Fruit fly (Drosophila melanogaster): Measurements from ENCODE around the gene CG14441.
A peak's percentile ranks its signal among the peaks of the same experiment; 100 is the strongest.

The CG14441 gene

DNA sequence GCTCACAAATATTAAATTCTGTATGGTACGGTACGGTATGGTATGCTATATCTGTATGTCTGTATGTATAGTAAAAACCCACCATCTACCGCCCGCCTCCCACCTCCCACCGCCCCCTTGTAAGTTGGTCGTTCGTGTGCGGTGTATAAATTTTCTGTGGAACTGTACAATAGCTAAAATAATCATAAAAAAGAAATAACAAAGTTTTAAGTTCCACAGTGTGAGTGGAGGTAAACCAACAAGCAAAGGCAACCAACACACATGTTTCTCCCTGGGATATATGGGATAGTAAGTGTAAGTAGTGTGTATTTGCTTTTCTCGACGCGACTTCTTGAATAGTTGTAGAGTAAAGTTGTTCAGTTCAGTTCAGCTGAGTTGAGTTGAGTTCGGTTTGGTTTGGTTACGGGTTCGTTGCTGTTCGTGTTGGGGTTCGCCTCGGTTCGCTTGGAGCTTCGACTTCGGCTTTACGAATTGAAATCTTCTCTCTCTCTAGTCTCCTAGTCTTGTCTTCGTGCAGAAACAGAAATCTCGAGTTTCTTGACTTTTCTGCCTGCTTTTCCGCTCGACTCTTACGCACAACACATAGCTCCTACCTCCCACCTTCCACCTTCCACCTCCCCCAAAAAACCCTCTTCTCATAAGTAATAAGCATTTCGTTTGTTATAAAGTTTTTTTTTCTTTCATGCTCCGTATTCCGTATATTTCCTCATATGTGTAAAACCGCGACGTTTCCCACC is 7.4 kb downstream of the CG14441 start (continued):
- TF ChIP-seq Kr (GFP tag; optimal IDR thresholded peaks at IDR 0.05) (no peak), vfl (GFP tag; optimal IDR thresholded peaks at IDR 0.05) (no peak), CG18262 (tag; optimal IDR thresholded peaks at IDR 0.05) (no peak), lab (GFP tag; optimal IDR thresholded peaks at IDR 0.05) (peak; percentile 49), lbe (GFP tag; optimal IDR thresholded peaks at IDR 0.05) (no peak), CG10267 (tag; optimal IDR thresholded peaks at IDR 0.05) (no peak), Hey (tag; optimal IDR thresholded peaks at IDR 0.05) (no peak), CG12391 (tag; optimal IDR thresholded peaks at IDR 0.05) (no peak), fru (optimal IDR thresholded peaks at IDR 0.05) (no peak), CG13296 (GFP tag; optimal IDR thresholded peaks at IDR 0.05) (no peak), zen2 (GFP tag; IDR thresholded peaks at IDR 0.05; ENCODE audit: partially characterized antibody) (no peak), CG5953 (GFP tag; IDR thresholded peaks at IDR 0.05) (no peak), CG8765 (GFP tag; IDR thresholded peaks at IDR 0.05) (no peak), Fer1 (GFP tag; optimal IDR thresholded peaks at IDR 0.05) (peak; percentile 31), CHES-1-like (GFP tag; optimal IDR thresholded peaks at IDR 0.05) (no peak), CG2199 (GFP tag; IDR thresholded peaks at IDR 0.05) (peak; percentile 44; the same call in 1 of the 3 replicates), crol (GFP tag; IDR thresholded peaks at IDR 0.05) (peak; percentile 74), CG10209 (GFP tag; optimal IDR thresholded peaks at IDR 0.05) (no peak), kni (GFP tag; optimal IDR thresholded peaks at IDR 0.05) (peak; percentile 39), gem (tag; optimal IDR thresholded peaks at IDR 0.05) (no peak), CG2116 (GFP tag; optimal IDR thresholded peaks at IDR 0.05) (no peak), ssp (GFP tag; IDR thresholded peaks at IDR 0.05) (no peak), chn (GFP tag; optimal IDR thresholded peaks at IDR 0.05) (no peak), sens-2 (GFP tag; IDR thresholded peaks at IDR 0.05) (no peak), gcm (GFP tag; optimal IDR thresholded peaks at IDR 0.05) (no peak), zfh2 (GFP tag; optimal IDR thresholded peaks at IDR 0.05) (no peak), CG1603 (tag; optimal IDR thresholded peaks at IDR 0.05) (peak; percentile 6), grau (tag; optimal IDR thresholded peaks at IDR 0.05) (peak; percentile 16), gfzf (GFP tag; optimal IDR thresholded peaks at IDR 0.05) (no peak), CG11560 (tag; IDR thresholded peaks at IDR 0.05) (no peak), ewg (GFP tag; optimal IDR thresholded peaks at IDR 0.05) (no peak), gsb-n (tag; optimal IDR thresholded peaks at IDR 0.05) (no peak), caup (GFP tag; optimal IDR thresholded peaks at IDR 0.05; ENCODE audit: severe bottlenecking) (peak; percentile 20), ind (GFP tag; optimal IDR thresholded peaks at IDR 0.05) (no peak), eve (GFP tag; optimal IDR thresholded peaks at IDR 0.05) (no peak), GATAe (GFP tag; conservative IDR thresholded peaks at IDR 0.05) (no peak), CG5180 (GFP tag; optimal IDR thresholded peaks at IDR 0.05) (peak; percentile 97), CG17912 (GFP tag; optimal IDR thresholded peaks at IDR 0.05) (no peak), Oaz (GFP tag; IDR thresholded peaks at IDR 0.05) (no peak), nom (GFP tag; optimal IDR thresholded peaks at IDR 0.05) (no peak), CG10321 (GFP tag; IDR thresholded peaks at IDR 0.05) (no peak), CG14441 (GFP tag; IDR thresholded peaks at IDR 0.05) (peak; percentile 41), da (GFP tag; optimal IDR thresholded peaks at IDR 0.05) (no peak), CG15073 (GFP tag; optimal IDR thresholded peaks at IDR 0.05) (no peak), YL-1 (GFP tag; optimal IDR thresholded peaks at IDR 0.05) (no peak), slou (GFP tag; optimal IDR thresholded peaks at IDR 0.05) (no peak), tna (GFP tag; IDR thresholded peaks at IDR 0.05; ENCODE audit: partially characterized antibody) (no peak), Dll (GFP tag; IDR thresholded peaks at IDR 0.05; ENCODE audit: partially characterized antibody) (no peak), Fer2 (tag; optimal IDR thresholded peaks at IDR 0.05) (no peak)

All from whole organism, embryonic.